Worm (Caenorhabditis elegans) whole organism, L4 larva: ENCODE results near the gene Y51A2A.6.

Source experiments
- F37D6.2 ChIP-seq: sonication (generic microtip); optimal IDR thresholded peaks from 2 replicates; lab custom pipeline; 2016; ENCODE audit warnings: mild to moderate bottlenecking, missing genetic modification characterization, missing compliant biosample characterization
- daf-12 ChIP-seq: fragments of 150-350 bp; optimal IDR thresholded peaks from 2 replicates; lab custom pipeline; 2014; ENCODE audit warnings: missing biosample characterization, missing genetic modification reagents, missing genetic modification characterization
- dpl-1 ChIP-seq: fragments of 150-350 bp; optimal IDR thresholded peaks from 2 replicates; lab custom pipeline; 2014; ENCODE audit warnings: missing biosample characterization, missing genetic modification reagents, missing genetic modification characterization
- fos-1 ChIP-seq: fragments of 150-350 bp; optimal IDR thresholded peaks from 2 replicates; lab custom pipeline; 2014; ENCODE audit warnings: missing biosample characterization, missing genetic modification characterization
- lin-29 ChIP-seq: fragments of 200-800 bp; sonication (Bioruptor generic); IDR thresholded peaks from 2 replicates; pipeline ENCODE4 v1.3.6; 2022; ENCODE audit warnings: missing genetic modification reagents, missing genetic modification characterization, missing compliant biosample characterization
- lin-38 ChIP-seq: fragments of 200-800 bp; sonication (Bioruptor generic); IDR thresholded peaks from 2 replicates; pipeline ENCODE4 v1.3.6; 2022; ENCODE audit warnings: missing genetic modification reagents, missing genetic modification characterization, missing compliant biosample characterization
- skn-1 ChIP-seq: fragments of 150-350 bp; optimal IDR thresholded peaks from 2 replicates; lab custom pipeline; 2014; ENCODE audit warnings: missing biosample characterization, missing genetic modification characterization
- unc-39 ChIP-seq: sonication (generic microtip); optimal IDR thresholded peaks from 2 replicates; lab custom pipeline; 2017; ENCODE audit warnings: missing biosample characterization, missing genetic modification characterization

DNA sequence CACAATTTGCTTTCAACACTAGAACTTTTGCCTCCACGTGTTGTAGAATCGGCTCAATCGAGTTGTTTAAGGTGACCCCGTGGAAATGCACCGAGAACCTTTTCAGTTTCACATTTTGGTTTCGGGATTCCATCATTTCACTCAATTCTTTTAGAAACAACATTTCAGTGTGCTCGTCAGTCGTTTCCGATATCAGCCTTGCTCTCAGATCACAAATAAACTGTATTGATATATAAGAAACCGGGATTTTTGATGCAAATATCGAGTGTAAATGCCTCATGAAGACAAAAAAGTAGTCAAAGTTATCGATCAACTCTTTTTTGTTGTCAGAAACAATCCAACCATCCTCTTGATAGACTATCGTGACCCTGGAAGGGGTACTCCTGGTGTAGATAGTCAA lies 37.0 kb upstream of the Y51A2A.6 start:
- TF ChIP-seq F37D6.2 (tag; lab: Kevin White, UChicago) (no peak), lin-29 (no peak), unc-39 (tag; lab: Kevin White, UChicago) (no peak), daf-12 (tag; lab: Kevin White, UChicago) (no peak), dpl-1 (GFP tag; lab: Kevin White, UChicago) (no peak), lin-38 (GFP tag; lab: Robert Waterston, UW) (no peak), skn-1 (tag; lab: Kevin White, UChicago) (no peak), fos-1 (tag; lab: Kevin White, UChicago) (no peak)
